Worm (Caenorhabditis elegans) whole organism, late embryonic: Measurements from ENCODE around the gene C49C3.7.

Experiments
- C08G9.2 ChIP-seq: sonication (generic microtip); optimal IDR thresholded peaks from 2 replicates; lab custom pipeline; 2016; ENCODE audit warnings: mild to moderate bottlenecking, missing genetic modification characterization, moderate library complexity, missing compliant biosample characterization
- C38D4.7 ChIP-seq: fragments of 200-800 bp; sonication (Bioruptor generic); optimal IDR thresholded peaks from 2 replicates; lab custom pipeline; 2018; ENCODE audit warnings: mild to moderate bottlenecking, missing genetic modification characterization, moderate library complexity, missing compliant biosample characterization
- F13H6.1 ChIP-seq: sonication (generic microtip); optimal IDR thresholded peaks from 2 replicates; lab custom pipeline; 2016; ENCODE audit warnings: missing genetic modification characterization, missing compliant biosample characterization
- K02D7.2 ChIP-seq: sonication (generic microtip); optimal IDR thresholded peaks from 2 replicates; lab custom pipeline; 2017; ENCODE audit warnings: mild to moderate bottlenecking, missing genetic modification characterization, missing compliant biosample characterization
- ahr-1 ChIP-seq: sonication (generic microtip); optimal IDR thresholded peaks from 2 replicates; lab custom pipeline; 2016; ENCODE audit warnings: missing genetic modification characterization, missing compliant biosample characterization
- ceh-19 ChIP-seq: fragments of 200-800 bp; sonication (Bioruptor generic); optimal IDR thresholded peaks from 2 replicates; lab custom pipeline; 2018; ENCODE audit warnings: mild to moderate bottlenecking, missing genetic modification characterization, missing compliant biosample characterization
- ceh-2 ChIP-seq: sonication (generic microtip); optimal IDR thresholded peaks from 2 replicates; lab custom pipeline; 2016; ENCODE audit warnings: missing genotype, missing genetic modification characterization, missing compliant biosample characterization
- ceh-24 ChIP-seq: sonication (generic microtip); optimal IDR thresholded peaks from 2 replicates; lab custom pipeline; 2016; ENCODE audit warnings: mild to moderate bottlenecking, missing genetic modification characterization, missing compliant biosample characterization
- ceh-45 ChIP-seq: fragments of 200-800 bp; sonication (Bioruptor generic); IDR thresholded peaks from 2 replicates; pipeline ENCODE4 v1.3.6; 2022; ENCODE audit warnings: missing genetic modification reagents, missing genetic modification characterization, missing compliant biosample characterization
- ceh-6 ChIP-seq: fragments of 200-800 bp; sonication (Bioruptor generic); optimal IDR thresholded peaks from 2 replicates; lab custom pipeline; 2018; ENCODE audit warnings: mild to moderate bottlenecking, missing genetic modification characterization, missing compliant biosample characterization
- ceh-9 ChIP-seq: sonication (generic microtip); optimal IDR thresholded peaks from 2 replicates; lab custom pipeline; 2016; ENCODE audit warnings: mild to moderate bottlenecking, missing genetic modification characterization, inconsistent platforms, missing compliant biosample characterization
- che-1 ChIP-seq: sonication (generic microtip); optimal IDR thresholded peaks from 2 replicates; lab custom pipeline; 2016; ENCODE audit warnings: mild to moderate bottlenecking, missing genetic modification characterization, missing compliant biosample characterization
- elt-4 ChIP-seq: sonication (generic microtip); optimal IDR thresholded peaks from 2 replicates; lab custom pipeline; 2016; ENCODE audit warnings: missing genetic modification characterization, missing compliant biosample characterization
- ets-4 ChIP-seq: sonication (generic microtip); optimal IDR thresholded peaks from 2 replicates; lab custom pipeline; 2016; ENCODE audit warnings: missing genetic modification characterization, missing compliant biosample characterization
- eyg-1 ChIP-seq: sonication (generic microtip); optimal IDR thresholded peaks from 2 replicates; lab custom pipeline; 2016; ENCODE audit warnings: missing genotype, missing genetic modification characterization, missing compliant biosample characterization
- fax-1 ChIP-seq: sonication (generic microtip); optimal IDR thresholded peaks from 2 replicates; lab custom pipeline; 2016; ENCODE audit warnings: missing genotype, missing genetic modification characterization, missing compliant biosample characterization
- fkh-6 ChIP-seq: sonication (generic microtip); optimal IDR thresholded peaks from 2 replicates; lab custom pipeline; 2016; ENCODE audit warnings: missing genetic modification characterization, missing compliant biosample characterization
- gmeb-2 ChIP-seq: sonication (generic microtip); optimal IDR thresholded peaks from 2 replicates; lab custom pipeline; 2016; ENCODE audit warnings: missing genetic modification characterization, inconsistent platforms, missing compliant biosample characterization
- hlh-6 ChIP-seq: sonication (generic microtip); optimal IDR thresholded peaks from 2 replicates; lab custom pipeline; 2016; ENCODE audit warnings: missing genotype, missing genetic modification characterization, missing compliant biosample characterization
- lin-11 ChIP-seq: fragments of 200-800 bp; sonication (Bioruptor generic); optimal IDR thresholded peaks from 2 replicates; lab custom pipeline; 2018; ENCODE audit warnings: mild to moderate bottlenecking, missing genetic modification characterization, missing compliant biosample characterization
- odd-2 ChIP-seq: sonication (generic microtip); optimal IDR thresholded peaks from 2 replicates; lab custom pipeline; 2017; ENCODE audit warnings: antibody characterized with exemption, mild to moderate bottlenecking, missing genetic modification characterization, missing compliant biosample characterization
- pag-3 ChIP-seq: sonication (generic microtip); optimal IDR thresholded peaks from 2 replicates; lab custom pipeline; 2016; ENCODE audit warnings: missing compliant biosample characterization, missing genetic modification characterization, borderline replicate concordance
- pat-9 ChIP-seq: fragments of 200-800 bp; sonication (Bioruptor generic); optimal IDR thresholded peaks from 2 replicates; lab custom pipeline; 2018; ENCODE audit warnings: mild to moderate bottlenecking, missing genetic modification characterization, moderate library complexity, missing compliant biosample characterization
- pax-1 ChIP-seq: fragments of 150-350 bp; optimal IDR thresholded peaks from 2 replicates; lab custom pipeline; 2014; ENCODE audit warnings: missing biosample characterization, missing genetic modification characterization
- pqm-1 ChIP-seq: sonication (generic microtip); optimal IDR thresholded peaks from 2 replicates; lab custom pipeline; 2016; ENCODE audit warnings: missing genetic modification characterization, missing compliant biosample characterization
- ref-2 ChIP-seq: sonication (generic microtip); optimal IDR thresholded peaks from 2 replicates; lab custom pipeline; 2016; ENCODE audit warnings: missing genetic modification characterization, missing compliant biosample characterization
- sdc-2 ChIP-seq: sonication (generic microtip); optimal IDR thresholded peaks from 2 replicates; lab custom pipeline; 2016; ENCODE audit warnings: missing genotype, missing genetic modification characterization, missing compliant biosample characterization
- sox-2 ChIP-seq: fragments of 200-800 bp; sonication (Bioruptor generic); IDR thresholded peaks from 2 replicates; pipeline ENCODE4 v1.3.6; 2022; ENCODE audit warnings: missing genetic modification reagents, missing genetic modification characterization, missing compliant biosample characterization
- sox-4 ChIP-seq: sonication (generic microtip); optimal IDR thresholded peaks from 2 replicates; lab custom pipeline; 2017; ENCODE audit warnings: mild to moderate bottlenecking, missing genetic modification characterization, inconsistent platforms, missing compliant biosample characterization
- syd-9 ChIP-seq: sonication (generic microtip); optimal IDR thresholded peaks from 2 replicates; lab custom pipeline; 2016; ENCODE audit warnings: mild to moderate bottlenecking, missing genetic modification characterization, moderate library complexity, missing compliant biosample characterization
- unc-3 ChIP-seq, 2 experiments: fragments of 200-800 bp in 1 of 2; sonication (Bioruptor generic) in 1 of 2; sonication (generic microtip) in 1 of 2; conservative IDR thresholded peaks in 1 of 2; optimal IDR thresholded peaks in 1 of 2; 2 replicates each; pipeline versions ENCODE4 v1.3.6 to Lab custom; 2016 to 2022; ENCODE audit warnings: missing compliant biosample characterization in 2 of 2, missing genetic modification characterization in 2 of 2, missing genetic modification reagents in 1 of 2
- unc-42 ChIP-seq: sonication (generic microtip); optimal IDR thresholded peaks from 2 replicates; lab custom pipeline; 2016; ENCODE audit warnings: missing genotype, missing genetic modification characterization, missing compliant biosample characterization
- unc-55 ChIP-seq: sonication (generic microtip); optimal IDR thresholded peaks from 2 replicates; lab custom pipeline; 2017; ENCODE audit warnings: missing biosample characterization, missing genetic modification reagents, missing genetic modification characterization
- unc-86 ChIP-seq: sonication (generic microtip); optimal IDR thresholded peaks from 2 replicates; lab custom pipeline; 2016; ENCODE audit warnings: missing genetic modification characterization, missing compliant biosample characterization
- zip-5 ChIP-seq: sonication (generic microtip); optimal IDR thresholded peaks from 2 replicates; lab custom pipeline; 2016; ENCODE audit warnings: missing genetic modification characterization, missing compliant biosample characterization

Gene C49C3.7

DNA sequence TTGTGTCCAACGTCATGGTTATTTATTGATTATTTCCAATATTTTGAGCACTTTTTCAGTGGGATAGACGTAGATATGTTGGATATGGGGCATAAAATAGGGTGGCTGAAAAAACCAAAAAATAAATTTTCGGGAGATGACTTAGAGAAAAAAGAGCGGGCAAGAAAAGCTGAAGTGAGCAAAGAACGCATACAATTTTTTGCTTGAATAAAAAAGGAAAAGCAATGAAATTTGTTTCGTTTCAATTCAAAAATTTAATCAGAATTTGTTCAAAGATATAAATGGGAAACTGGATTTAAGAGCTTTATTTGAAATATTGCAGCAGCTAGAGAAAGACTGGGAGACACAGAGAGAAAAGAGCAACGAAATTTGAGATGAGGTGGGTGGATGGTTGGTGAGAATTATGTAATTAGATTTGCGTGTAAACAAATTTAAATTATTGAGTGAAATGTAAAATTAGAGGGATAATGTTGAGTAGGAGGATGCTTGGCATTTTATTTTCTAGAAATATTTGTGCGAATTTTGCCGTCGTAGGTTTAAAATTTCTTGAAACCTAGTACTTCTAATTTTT is 40.6 kb upstream of the C49C3.7 start, which contains the start of the genes T28F3.11 and slc-17.4:
Gene T28F3.11 (minus strand): TSS at position 51 of the 571 bp plus-strand sequence.
Gene slc-17.4 (minus strand): TSS at position 105 of the 571 bp plus-strand sequence.
- TF ChIP-seq unc-42, result peak; percentile 72
- no peak for TF ChIP-seq ceh-19 (GFP tag; lab: Kevin White, UChicago)

DNA sequence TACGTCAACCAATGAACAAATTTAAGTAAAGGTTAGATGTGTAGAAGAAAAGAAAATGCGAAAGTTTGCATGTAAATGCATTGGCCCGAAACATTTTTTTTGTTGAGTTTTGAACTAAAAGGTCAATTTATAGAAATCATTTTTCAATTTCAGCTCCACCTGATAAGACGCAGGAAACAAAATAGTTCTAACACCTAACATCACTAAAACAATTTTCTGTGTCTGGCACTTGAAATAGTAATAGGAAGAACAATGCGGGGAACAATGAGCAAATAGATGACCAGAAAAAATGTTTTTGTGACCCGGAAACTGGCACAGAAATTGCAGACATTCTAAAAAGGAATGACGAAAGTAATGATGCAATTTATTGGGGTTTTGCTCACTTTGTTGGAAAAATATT is 40.0 kb upstream of the C49C3.7 start:
- TF ChIP-seq sdc-2 (tag; lab: Kevin White, UChicago), result no peak
- no peak for TF ChIP-seq F13H6.1 (tag; lab: Kevin White, UChicago)
- TF ChIP-seq sox-2 (GFP tag; lab: Robert Waterston, UW), result no peak
- TF ChIP-seq C38D4.7 (GFP tag; lab: Kevin White, UChicago), result no peak
- TF ChIP-seq eyg-1 (tag; lab: Kevin White, UChicago), result no peak
- no peak for TF ChIP-seq gmeb-2 (tag; lab: Kevin White, UChicago)
- TF ChIP-seq elt-4, result no peak
- TF ChIP-seq ets-4 (tag; lab: Kevin White, UChicago), result no peak
- TF ChIP-seq pqm-1, result no peak
- no peak for TF ChIP-seq syd-9 (tag; lab: Kevin White, UChicago)
- TF ChIP-seq hlh-6, result no peak
- TF ChIP-seq ceh-45 (GFP tag; lab: Robert Waterston, UW), result no peak
- TF ChIP-seq zip-5 (tag; lab: Kevin White, UChicago), result no peak
- no peak for TF ChIP-seq ahr-1
- no peak for TF ChIP-seq fax-1 (tag; lab: Kevin White, UChicago)
- TF ChIP-seq pax-1, result no peak
- TF ChIP-seq pag-3 (tag; lab: Kevin White, UChicago), result no peak
- no peak for TF ChIP-seq K02D7.2 (tag; lab: Kevin White, UChicago)
- no peak for TF ChIP-seq ceh-24 (tag; lab: Kevin White, UChicago)
- no peak for TF ChIP-seq C08G9.2 (tag; lab: Kevin White, UChicago)
- TF ChIP-seq, all 69 proteins: peak for 0

DNA sequence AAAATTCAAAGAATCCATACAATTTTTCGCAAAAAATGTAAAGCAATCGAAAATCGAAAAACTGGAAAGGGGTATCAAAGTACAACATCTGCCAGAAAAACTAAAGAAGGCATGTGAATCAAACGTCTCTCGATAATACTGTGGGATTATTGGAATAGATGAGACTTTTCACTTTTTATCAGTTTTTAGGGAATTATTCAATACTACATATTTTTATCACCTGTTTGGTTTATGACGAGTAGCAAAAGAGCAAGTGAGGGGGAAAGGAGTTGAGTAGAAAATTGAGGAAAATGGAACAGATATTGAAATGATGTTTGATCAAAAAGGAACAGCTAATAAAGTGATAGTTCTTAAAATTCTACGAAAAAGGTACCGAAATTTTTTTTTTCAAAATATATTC is 39.3 kb upstream of the C49C3.7 start:
- TF ChIP-seq ceh-2 (tag; lab: Kevin White, UChicago) (no peak), unc-86 (tag; lab: Kevin White, UChicago) (no peak), ceh-19 (GFP tag; lab: Kevin White, UChicago) (no peak), fkh-6 (tag; lab: Kevin White, UChicago) (no peak), K02D7.2 (tag; lab: Kevin White, UChicago) (no peak), ceh-9 (no peak), ets-4 (tag; lab: Kevin White, UChicago) (no peak), unc-3 (GFP tag; conservative IDR thresholded peaks at IDR 0.05; lab: Robert Waterston, UW) (no peak), unc-3 (tag; optimal IDR thresholded peaks at IDR 0.05; lab: Kevin White, UChicago) (no peak), sox-4 (no peak), ceh-6 (GFP tag; lab: Kevin White, UChicago) (no peak), unc-55 (GFP tag; lab: Kevin White, UChicago) (no peak), che-1 (no peak), ahr-1 (no peak), odd-2 (tag; lab: Kevin White, UChicago) (no peak), pag-3 (tag; lab: Kevin White, UChicago) (no peak), ref-2 (no peak), pat-9 (tag; lab: Kevin White, UChicago) (no peak)

DNA sequence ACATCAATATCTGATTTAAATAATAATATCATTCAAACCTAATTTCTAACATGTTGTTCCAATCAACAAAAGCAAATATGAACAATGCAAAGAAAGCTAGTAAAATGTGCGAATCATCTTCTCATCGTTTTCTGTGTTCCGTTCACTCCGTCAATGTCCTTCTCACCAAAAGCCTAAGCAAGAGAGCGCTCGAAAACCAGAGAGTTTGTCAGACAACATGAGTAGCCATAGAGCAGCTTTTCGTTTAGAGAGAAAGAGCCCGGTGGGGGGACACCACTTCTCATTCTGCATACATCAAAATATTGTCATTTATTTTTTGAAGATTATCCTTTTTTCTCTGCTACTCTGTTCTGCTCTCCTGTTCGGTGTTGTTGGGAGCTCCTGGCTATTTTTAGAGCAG is 38.7 kb upstream of the C49C3.7 start:
- TF ChIP-seq unc-55 (GFP tag; lab: Kevin White, UChicago), result peak; percentile 18
- TF ChIP-seq lin-11 (tag; lab: Kevin White, UChicago), result no peak
